Fruit fly (Drosophila melanogaster) Kc167 (cell line): ENCODE data around the gene CG14659.

Experiments used
- Myc ChIP-seq: fragments of >200 bp; optimal IDR thresholded peaks from 2 replicates; lab custom pipeline; 2017; ENCODE audit warnings: missing external identifiers
- h ChIP-seq: fragments of >200 bp; optimal IDR thresholded peaks from 3 replicates; lab custom pipeline; 2018; ENCODE audit warnings: missing external identifiers
- insv ChIP-seq: fragments of >200 bp; optimal IDR thresholded peaks from 3 replicates; lab custom pipeline; 2018; ENCODE audit warnings: missing external identifiers
- ttk ChIP-seq: sonication (Bioruptor generic); optimal IDR thresholded peaks from 2 replicates; lab custom pipeline; 2017; ENCODE audit warnings: missing external identifiers

- TF ChIP-seq h (lab: Kevin White, UChicago) (no peak), ttk (lab: Kevin White, UChicago) (no peak), insv (lab: Kevin White, UChicago) (no peak), Myc (lab: Kevin White, UChicago) (no peak)
Observed at dm6 chr3R:4847388-4847787, 16.3 kb upstream of the CG14659 start.
